Worm (Caenorhabditis elegans): ENCODE data around the gene Y110A2AL.6.

Gene Y110A2AL.6

DNA sequence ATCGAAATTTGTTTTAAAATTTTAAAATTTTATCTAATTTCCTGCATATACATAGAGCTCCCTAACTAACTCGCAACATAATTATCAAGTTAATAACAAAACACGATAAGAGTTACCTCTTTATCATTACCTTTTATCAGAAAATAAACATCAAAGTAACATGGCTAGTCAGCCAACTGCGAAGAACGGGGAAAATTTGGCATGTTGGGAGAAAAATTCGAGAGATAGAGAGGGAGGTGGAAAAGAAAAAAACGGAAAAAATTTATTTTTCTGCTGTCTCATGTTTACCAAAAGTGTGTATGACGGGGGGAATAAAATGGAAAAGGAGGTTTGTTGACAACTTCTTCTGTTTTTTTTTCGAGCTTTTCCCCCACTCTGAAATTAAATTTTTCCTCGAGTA lies 7.3 kb downstream of the Y110A2AL.6 start:
- TF ChIP-seq him-1 (tag; optimal IDR thresholded peaks at IDR 0.05), result no peak
- TF ChIP-seq W03F9.2 (tag; optimal IDR thresholded peaks at IDR 0.05), result no peak
- TF ChIP-seq dao-5 (tag; optimal IDR thresholded peaks at IDR 0.05), result no peak

DNA sequence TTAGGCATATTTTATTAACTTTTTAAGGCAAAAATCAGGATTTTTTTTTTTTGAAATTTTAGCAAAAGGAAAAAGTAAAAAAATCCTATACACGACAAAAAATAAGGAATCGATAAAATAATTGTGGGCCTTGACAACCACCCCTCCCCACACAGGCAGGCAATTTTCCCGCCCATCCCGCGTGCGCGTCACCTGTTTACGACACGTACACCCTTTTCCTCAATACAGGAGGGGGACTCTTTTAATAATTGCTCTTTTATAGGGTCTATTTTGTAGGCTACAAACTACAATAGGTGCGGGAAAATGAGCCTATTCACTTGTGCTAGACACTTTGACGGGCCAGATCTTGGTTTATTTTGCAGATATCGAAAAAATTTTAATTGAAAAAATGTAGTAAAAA lies 8.9 kb downstream of the Y110A2AL.6 start:
- no peak for TF ChIP-seq him-1 (tag; optimal IDR thresholded peaks at IDR 0.05)
- no peak for TF ChIP-seq W03F9.2 (tag; optimal IDR thresholded peaks at IDR 0.05)
- no peak for TF ChIP-seq dao-5 (tag; optimal IDR thresholded peaks at IDR 0.05)

DNA sequence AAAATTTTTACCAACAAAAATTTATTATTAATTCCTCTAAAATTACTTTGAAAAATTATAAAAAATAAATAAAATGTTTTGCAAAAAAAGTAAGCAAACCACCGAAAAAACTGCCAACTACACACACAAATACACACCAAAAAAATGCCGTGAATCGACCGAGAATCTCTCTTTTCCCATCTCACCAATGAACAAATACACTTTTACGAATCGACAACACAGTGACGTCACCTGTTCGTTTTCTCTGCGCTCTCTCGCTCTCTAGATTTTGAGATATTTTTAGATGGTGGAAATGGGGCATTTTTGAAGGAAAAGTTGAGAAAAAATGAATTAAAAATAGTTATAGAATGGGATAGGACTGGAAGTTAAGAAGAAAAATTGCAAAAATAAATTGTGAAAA lies 9.3 kb downstream of the Y110A2AL.6 start:
- no peak for TF ChIP-seq W03F9.2 (tag; optimal IDR thresholded peaks at IDR 0.05)
- no peak for TF ChIP-seq dao-5 (tag; optimal IDR thresholded peaks at IDR 0.05)
- TF ChIP-seq him-1 (tag; optimal IDR thresholded peaks at IDR 0.05), result no peak

DNA sequence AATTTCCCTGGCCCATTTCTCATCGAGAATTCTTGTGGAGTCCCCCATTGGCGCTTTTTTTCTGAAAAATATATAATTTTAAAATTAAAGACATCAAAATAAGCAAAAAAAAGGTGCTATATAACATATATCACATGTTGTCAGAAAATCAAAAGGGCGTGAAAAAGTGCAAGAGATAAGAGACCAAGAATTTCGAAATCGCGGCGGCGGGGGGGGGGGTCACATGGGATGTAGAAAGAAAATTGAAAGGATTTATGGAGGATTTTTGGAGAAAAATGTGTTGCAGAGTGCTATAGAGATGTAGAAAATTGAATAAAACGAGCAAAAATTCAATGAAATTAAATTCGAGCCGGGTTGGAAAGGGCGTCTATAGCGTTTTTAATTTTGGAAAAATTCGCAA lies 10.3 kb downstream of the Y110A2AL.6 start, which contains the start of gene K12H6.6:
Gene K12H6.6, minus strand, starts transcription at position 61 of the 400 bp plus-strand sequence.
- TF ChIP-seq dao-5 (tag; optimal IDR thresholded peaks at IDR 0.05) (no peak), him-1 (tag; optimal IDR thresholded peaks at IDR 0.05) (no peak), W03F9.2 (tag; optimal IDR thresholded peaks at IDR 0.05) (no peak)

DNA sequence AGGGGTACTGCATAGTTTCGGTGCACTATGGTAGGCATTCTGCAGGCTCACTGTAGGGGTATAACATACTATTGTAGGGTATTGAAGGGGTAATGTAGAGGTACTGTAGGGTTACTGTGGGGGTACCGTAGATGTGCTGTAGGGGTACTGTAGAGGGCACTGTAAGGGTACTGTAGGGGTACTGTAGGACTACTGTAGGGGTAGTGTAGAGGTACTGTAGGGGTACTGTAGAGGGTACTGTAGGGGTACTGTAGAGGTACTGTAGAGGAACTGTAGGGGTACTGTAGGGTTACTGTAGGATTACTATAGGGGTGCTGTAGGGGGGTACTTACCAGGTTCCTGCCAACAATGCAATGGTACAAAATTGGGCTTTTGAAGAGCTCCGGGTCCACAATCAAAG lies 11.3 kb downstream of the Y110A2AL.6 start:
- TF ChIP-seq dao-5 (tag; optimal IDR thresholded peaks at IDR 0.05), result no peak
- no peak for TF ChIP-seq W03F9.2 (tag; optimal IDR thresholded peaks at IDR 0.05)
- TF ChIP-seq him-1 (tag; optimal IDR thresholded peaks at IDR 0.05), result no peak

DNA sequence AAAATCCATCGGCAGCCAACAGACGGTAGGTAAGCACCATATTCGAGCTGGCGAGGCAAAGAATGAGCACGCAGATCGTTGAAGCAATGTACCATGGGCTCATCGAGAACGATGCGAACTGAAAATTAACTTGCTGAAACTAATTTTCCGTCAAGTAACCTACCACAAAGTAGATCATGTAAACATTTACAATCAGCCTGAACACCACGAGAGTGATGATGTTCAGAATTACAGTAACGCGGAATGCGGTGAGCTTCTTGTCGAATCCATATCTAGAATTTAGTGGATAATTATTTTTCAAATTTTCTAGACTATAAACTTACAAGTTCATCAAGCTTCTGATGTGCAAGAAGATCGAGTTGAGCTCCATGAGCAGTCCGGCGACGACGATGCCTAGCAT lies 11.9 kb downstream of the Y110A2AL.6 start:
- TF ChIP-seq dao-5 (tag; optimal IDR thresholded peaks at IDR 0.05), result no peak
- no peak for TF ChIP-seq him-1 (tag; optimal IDR thresholded peaks at IDR 0.05)
- no peak for TF ChIP-seq W03F9.2 (tag; optimal IDR thresholded peaks at IDR 0.05)

DNA sequence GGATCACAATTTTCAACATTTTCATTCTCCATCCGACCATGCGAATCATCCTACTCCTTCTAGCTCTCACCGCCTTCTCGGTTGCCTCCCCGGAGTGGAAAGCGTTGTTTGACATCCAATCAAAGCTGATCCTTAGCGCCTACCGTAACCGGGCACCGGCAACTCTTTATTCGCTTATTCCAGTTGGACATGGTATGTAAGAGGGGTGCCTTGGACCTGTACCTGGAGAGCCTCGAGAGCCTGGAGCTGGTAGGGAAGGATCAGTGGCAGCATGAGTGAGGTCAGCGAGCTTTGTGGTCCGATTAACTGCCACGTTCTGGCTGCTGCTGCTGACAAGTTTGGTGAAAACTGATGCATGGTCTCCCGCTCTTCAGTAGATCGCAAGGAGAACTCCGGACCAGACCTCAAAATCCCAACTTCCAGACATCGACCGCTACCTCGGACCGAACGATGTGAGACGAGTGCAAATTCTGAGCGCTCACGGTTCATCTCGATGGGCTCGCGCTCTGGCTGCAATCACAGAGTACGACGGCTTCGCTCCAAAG lies 13.5 kb downstream of the Y110A2AL.6 start, which contains the start of gene K12H6.8:
Gene K12H6.8, plus strand, starts transcription at position 38 of the 545 bp plus-strand sequence.
- TF ChIP-seq dao-5 (tag; optimal IDR thresholded peaks at IDR 0.05), result no peak
- TF ChIP-seq him-1 (tag; optimal IDR thresholded peaks at IDR 0.05), result no peak
- TF ChIP-seq W03F9.2 (tag; optimal IDR thresholded peaks at IDR 0.05), result no peak

DNA sequence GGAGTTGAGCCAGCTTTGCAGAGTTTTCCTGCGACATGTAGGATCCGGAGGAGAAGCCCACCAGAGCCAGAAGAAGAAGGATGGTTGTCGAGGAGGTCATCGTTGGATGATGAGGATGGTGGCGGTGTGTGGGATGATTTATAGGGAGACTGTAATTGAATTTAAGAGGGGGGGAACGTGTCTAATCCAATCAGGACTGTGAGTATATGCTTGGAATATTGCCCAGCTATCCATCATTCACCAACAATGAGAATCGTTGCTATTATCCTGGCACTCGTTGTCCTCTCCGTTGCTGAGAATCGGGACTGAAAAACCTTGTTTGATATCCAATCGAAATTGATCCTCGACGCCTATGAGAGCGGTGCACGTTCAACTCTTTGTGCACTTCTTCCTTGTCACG lies 15.4 kb downstream of the Y110A2AL.6 start, which contains the start of gene K12H6.5:
Gene K12H6.5, minus strand, starts transcription at position 101 of the 400 bp plus-strand sequence.
- TF ChIP-seq dao-5 (tag; optimal IDR thresholded peaks at IDR 0.05) (no peak), W03F9.2 (tag; optimal IDR thresholded peaks at IDR 0.05) (no peak), him-1 (tag; optimal IDR thresholded peaks at IDR 0.05) (no peak)

DNA sequence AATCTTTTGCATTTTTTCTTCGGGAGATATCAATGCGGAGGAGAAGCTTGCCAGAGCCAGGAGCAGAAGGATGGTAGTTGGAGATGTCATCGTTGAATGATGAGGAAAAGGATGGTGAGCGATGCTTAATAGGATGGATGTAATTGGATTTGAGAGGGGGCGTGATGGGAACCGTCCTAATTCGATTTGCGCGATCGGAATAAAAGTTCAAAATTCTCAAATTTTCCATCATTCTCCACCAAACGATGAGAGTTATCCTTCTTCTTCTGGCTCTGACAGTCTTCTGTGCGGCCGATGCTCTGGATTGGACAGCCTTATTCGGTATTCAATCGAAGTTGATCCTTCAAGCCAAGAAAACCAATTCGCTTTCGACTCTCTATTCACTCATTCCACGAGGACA lies 17.3 kb downstream of the Y110A2AL.6 start, which contains the start of the genes K12H6.4 and K12H6.9:
Gene K12H6.4, minus strand, starts transcription at position 101 of the 400 bp plus-strand sequence.
Gene K12H6.9, plus strand, starts transcription at position 236 of the 400 bp plus-strand sequence.
- TF ChIP-seq W03F9.2 (tag; optimal IDR thresholded peaks at IDR 0.05), result no peak
- TF ChIP-seq dao-5 (tag; optimal IDR thresholded peaks at IDR 0.05), result no peak
- TF ChIP-seq him-1 (tag; optimal IDR thresholded peaks at IDR 0.05), result no peak

DNA sequence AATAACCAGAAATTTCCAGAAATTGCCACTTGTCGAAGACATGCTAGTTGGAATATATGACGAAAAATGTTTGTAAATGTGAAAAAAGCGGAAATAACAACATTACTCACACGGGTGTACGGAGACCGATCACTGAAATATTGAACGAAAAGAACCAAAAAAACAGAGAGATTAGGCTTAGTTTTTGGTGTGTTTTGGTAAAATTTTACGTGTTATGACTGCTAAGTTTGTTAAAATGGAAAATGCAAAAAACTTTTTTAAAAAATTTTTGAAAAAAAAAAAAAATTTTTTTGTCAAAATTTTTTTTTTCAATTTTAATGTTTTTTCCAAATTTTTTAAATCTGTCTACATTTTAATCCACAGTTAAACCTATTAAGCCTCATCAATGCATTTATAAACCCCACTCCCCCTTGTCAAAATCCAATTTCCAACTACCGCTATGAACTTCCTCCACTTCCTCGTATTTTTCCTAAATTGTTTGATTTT lies 19.0 kb downstream of the Y110A2AL.6 start, which contains the start of the genes fut-4 and K12H6.10:
Gene fut-4, minus strand, starts transcription at position 101 of the 486 bp plus-strand sequence.
Gene K12H6.10, plus strand, starts transcription at position 436 of the 486 bp plus-strand sequence.
- TF ChIP-seq him-1 (tag; optimal IDR thresholded peaks at IDR 0.05), result no peak
- TF ChIP-seq W03F9.2 (tag; optimal IDR thresholded peaks at IDR 0.05), result no peak
- no peak for TF ChIP-seq dao-5 (tag; optimal IDR thresholded peaks at IDR 0.05)

DNA sequence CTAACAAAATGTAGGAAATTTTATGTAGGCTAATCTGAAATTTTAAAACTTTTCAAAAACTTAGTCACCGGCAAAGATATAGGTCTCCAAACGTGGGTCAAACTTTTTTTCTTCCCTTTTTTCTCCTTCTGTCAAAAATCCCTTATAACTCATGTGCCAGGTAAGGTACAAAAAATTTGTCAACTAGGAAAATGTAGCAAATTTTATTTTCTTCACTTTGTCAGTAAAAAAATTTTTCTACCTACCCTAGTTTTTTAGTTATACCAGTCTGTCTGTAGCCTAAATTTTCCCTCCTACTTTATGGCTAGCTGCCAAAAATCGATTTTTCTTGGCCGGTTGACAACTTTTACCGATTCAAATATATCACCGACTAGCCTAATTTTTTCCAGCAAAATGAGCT lies 24.8 kb downstream of the Y110A2AL.6 start, which contains the start of gene set-13:
Gene set-13, plus strand, starts transcription at position 301 of the 400 bp plus-strand sequence.
- TF ChIP-seq W03F9.2 (tag; optimal IDR thresholded peaks at IDR 0.05), result no peak
- TF ChIP-seq him-1 (tag; optimal IDR thresholded peaks at IDR 0.05), result no peak
- no peak for TF ChIP-seq dao-5 (tag; optimal IDR thresholded peaks at IDR 0.05)

DNA sequence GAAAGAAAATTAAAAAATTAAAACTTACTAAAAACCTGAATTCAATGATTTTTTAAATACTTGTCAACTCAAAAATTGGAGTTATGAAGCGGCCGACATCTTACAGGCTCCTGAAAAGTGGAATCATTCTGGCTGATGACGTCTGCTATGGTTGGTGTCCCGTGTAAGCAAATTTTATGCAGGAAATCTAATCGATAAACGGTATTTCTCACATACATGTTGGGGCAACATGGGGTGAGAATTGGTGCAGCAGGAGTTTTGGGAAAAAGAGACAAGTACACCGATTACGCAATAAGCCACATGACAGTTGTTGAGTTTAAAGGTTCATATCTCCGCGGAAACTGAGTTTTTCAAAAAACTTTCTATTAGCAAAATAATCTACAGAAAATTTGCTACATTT lies 26.0 kb downstream of the Y110A2AL.6 start, which contains the start of gene K12H6.2:
Gene K12H6.2, minus strand, starts transcription at position 101 of the 400 bp plus-strand sequence.
- TF ChIP-seq dao-5 (tag; optimal IDR thresholded peaks at IDR 0.05), result no peak
- no peak for TF ChIP-seq W03F9.2 (tag; optimal IDR thresholded peaks at IDR 0.05)
- no peak for TF ChIP-seq him-1 (tag; optimal IDR thresholded peaks at IDR 0.05)

DNA sequence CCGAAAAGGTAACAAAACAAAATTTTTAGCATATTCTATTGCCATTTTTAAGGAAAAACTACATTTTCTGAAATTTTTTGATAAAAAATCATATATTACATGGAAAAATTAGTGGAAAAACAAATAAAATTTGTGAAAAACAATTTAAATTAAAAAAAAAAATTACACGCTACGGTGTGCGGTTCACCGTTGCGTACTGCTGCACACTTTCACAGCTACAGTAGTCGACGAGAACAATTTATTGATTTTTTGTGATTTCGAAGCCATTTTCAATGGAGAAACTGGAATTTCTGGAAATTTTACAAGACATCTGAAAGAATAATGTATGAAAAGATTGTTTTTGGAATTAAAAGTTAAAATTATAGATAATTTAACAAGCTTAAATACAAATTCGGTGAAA lies 26.4 kb downstream of the Y110A2AL.6 start:
- TF ChIP-seq him-1 (tag; optimal IDR thresholded peaks at IDR 0.05) (no peak), dao-5 (tag; optimal IDR thresholded peaks at IDR 0.05) (no peak), W03F9.2 (tag; optimal IDR thresholded peaks at IDR 0.05) (no peak)

DNA sequence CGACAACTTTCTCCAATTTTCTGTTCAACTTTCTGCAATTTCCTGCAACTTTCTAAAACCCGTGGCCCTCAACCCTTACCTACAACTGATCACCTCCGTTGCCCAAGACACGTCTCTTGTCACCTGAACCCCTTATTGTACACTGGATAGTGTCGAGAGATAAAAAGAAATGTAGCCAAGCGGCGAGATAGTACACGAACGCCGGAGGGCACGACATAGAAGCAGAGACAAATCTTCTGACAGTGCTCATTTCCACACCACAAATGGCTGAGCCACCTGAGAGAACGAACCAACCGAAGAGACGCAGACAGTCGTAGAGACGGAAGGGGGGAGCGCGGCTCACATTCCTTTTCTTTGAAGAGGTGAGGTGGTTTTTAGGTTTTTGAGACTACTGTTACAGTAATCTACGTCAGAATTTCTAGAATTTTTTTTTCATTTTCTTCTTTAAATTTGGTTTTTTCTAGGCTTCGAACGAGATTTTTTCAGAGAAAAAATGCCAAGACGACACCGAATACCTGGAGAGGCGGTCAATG lies 33.7 kb downstream of the Y110A2AL.6 start, which contains the start of gene K12H6.12:
Gene K12H6.12, plus strand, starts transcription at position 483 of the 533 bp plus-strand sequence.
- TF ChIP-seq W03F9.2 (tag; optimal IDR thresholded peaks at IDR 0.05) (no peak), him-1 (tag; optimal IDR thresholded peaks at IDR 0.05) (no peak), dao-5 (tag; optimal IDR thresholded peaks at IDR 0.05) (no peak)
